Worm (Caenorhabditis elegans): Measurements from ENCODE around the gene T07C4.12.

T07C4.12 gene

ce11 chrIII:10316653-10317052 lies 15.8 kb downstream of the T07C4.12 start:
- peak; percentile 93 for TF ChIP-seq nhr-85 (tag)

ce11 chrIII:10314234-10314633 lies 18.2 kb downstream of the T07C4.12 start:
- TF ChIP-seq ceh-90 (tag; optimal IDR thresholded peaks at IDR 0.05), result no peak
- TF ChIP-seq ceh-88 (GFP tag; IDR thresholded peaks at IDR 0.05), result no peak
- no peak for TF ChIP-seq nhr-90 (tag; optimal IDR thresholded peaks at IDR 0.05; ENCODE audit: poor library complexity)
- no peak for TF ChIP-seq ztf-4 (tag; optimal IDR thresholded peaks at IDR 0.05)
- TF ChIP-seq C16A3.4 (tag; optimal IDR thresholded peaks at IDR 0.05), result no peak
- no peak for TF ChIP-seq efl-1 (optimal IDR thresholded peaks at IDR 0.05)
- TF ChIP-seq efl-1 (GFP tag; optimal IDR thresholded peaks at IDR 0.05 in 1 of 2), result peak in 1 of 2 experiments; percentile 1
- peak; percentile 10 for TF ChIP-seq elt-2 (tag; optimal IDR thresholded peaks at IDR 0.05)

- TF ChIP-seq efl-1 (optimal IDR thresholded peaks at IDR 0.05) (no peak), efl-1 (GFP tag; optimal IDR thresholded peaks at IDR 0.05 in 1 of 2) (peak in 1 of 2 experiments; percentile 59), nhr-28 (tag; optimal IDR thresholded peaks at IDR 0.05) (no peak)
These were observed 21.4 kb downstream of the T07C4.12 start, which contains the start of gene T07A5.7 for ce11 chrIII:10311016-10311415. Gene T07A5.7 (minus strand): TSS chrIII:10311116.

ce11 chrIII:10306049-10306448 lies 26.4 kb downstream of the T07C4.12 start, which contains the start of gene T07A5.1:
Gene T07A5.1 (minus strand): TSS chrIII:10306197.
- TF ChIP-seq nhr-28 (tag; optimal IDR thresholded peaks at IDR 0.05) (no peak), fkh-10 (GFP tag; optimal IDR thresholded peaks at IDR 0.05) (no peak), lin-39 (tag; optimal IDR thresholded peaks at IDR 0.05) (peak; percentile 15), nhr-90 (tag; optimal IDR thresholded peaks at IDR 0.05; ENCODE audit: poor library complexity) (no peak), nhr-85 (tag) (peak; percentile 60), skn-1 (tag; optimal IDR thresholded peaks at IDR 0.05) (no peak)

- TF ChIP-seq egl-13 (tag; optimal IDR thresholded peaks at IDR 0.05), result no peak
- TF ChIP-seq elt-2 (tag; optimal IDR thresholded peaks at IDR 0.05), result peak; percentile 76
- no peak for TF ChIP-seq efl-1 (optimal IDR thresholded peaks at IDR 0.05)
- TF ChIP-seq efl-1 (GFP tag; optimal IDR thresholded peaks at IDR 0.05 in 1 of 2), result peak in 1 of 2 experiments; percentile 18
These were observed 27.2 kb downstream of the T07C4.12 start for ce11 chrIII:10305295-10305694.

ce11 chrIII:10300078-10300477 lies 32.4 kb downstream of the T07C4.12 start, which contains the start of gene vglu-3:
Gene vglu-3 (plus strand): TSS chrIII:10300378.
- TF ChIP-seq nhr-237 (tag; optimal IDR thresholded peaks at IDR 0.05), result no peak
- TF ChIP-seq tbx-2 (tag; optimal IDR thresholded peaks at IDR 0.05), result no peak
- no peak for TF ChIP-seq Y116A8C.19 (tag; optimal IDR thresholded peaks at IDR 0.05; ENCODE audit: borderline replicate concordance)
- no peak for TF ChIP-seq hlh-4 (tag; optimal IDR thresholded peaks at IDR 0.05)
- no peak for TF ChIP-seq lin-14 (GFP tag; optimal IDR thresholded peaks at IDR 0.05)
- no peak for TF ChIP-seq unc-62 (GFP tag; optimal IDR thresholded peaks at IDR 0.05)
- no peak for TF ChIP-seq aly-2 (tag; optimal IDR thresholded peaks at IDR 0.05)
- no peak for TF ChIP-seq unc-86 (tag; optimal IDR thresholded peaks at IDR 0.05)

ce11 chrIII:10296904-10297303 lies 35.6 kb downstream of the T07C4.12 start:
- TF ChIP-seq tlp-1 (tag; optimal IDR thresholded peaks at IDR 0.05), result no peak
- TF ChIP-seq elt-3 (tag; optimal IDR thresholded peaks at IDR 0.05), result peak in 1 of 6 experiments; percentile 5
- no peak for TF ChIP-seq nhr-19 (GFP tag; conservative IDR thresholded peaks at IDR 0.05)
- no peak for TF ChIP-seq F16B12.6 (tag; optimal IDR thresholded peaks at IDR 0.05)
- TF ChIP-seq efl-1 (optimal IDR thresholded peaks at IDR 0.05), result no peak
- TF ChIP-seq efl-1 (GFP tag; optimal IDR thresholded peaks at IDR 0.05 in 1 of 2), result no peak
- no peak for TF ChIP-seq pag-3 (tag; optimal IDR thresholded peaks at IDR 0.05; ENCODE audit: borderline replicate concordance, insufficient read depth)
- no peak for TF ChIP-seq efl-3 (GFP tag; optimal IDR thresholded peaks at IDR 0.05)
- no peak for TF ChIP-seq ceh-88 (GFP tag; IDR thresholded peaks at IDR 0.05)
- no peak for TF ChIP-seq unc-98 (GFP tag; IDR thresholded peaks at IDR 0.05)
- no peak for TF ChIP-seq dsc-1 (tag; optimal IDR thresholded peaks at IDR 0.05)
- no peak for TF ChIP-seq snu-23 (GFP tag; optimal IDR thresholded peaks at IDR 0.05)
- TF ChIP-seq nhr-85 (tag), result peak; percentile 67
- TF ChIP-seq pax-3 (tag; optimal IDR thresholded peaks at IDR 0.05), result no peak
- no peak for TF ChIP-seq egl-13 (tag; optimal IDR thresholded peaks at IDR 0.05)
